Worm (Caenorhabditis elegans): ENCODE data around the gene tbx-33.
A peak's percentile ranks its signal among the peaks of the same experiment; 100 is the strongest.

The tbx-33 gene

ce11 chrIII:11641347-11641746 is 4.7 kb upstream of the tbx-33 start:
- no peak for TF ChIP-seq drap-1 (GFP tag; optimal IDR thresholded peaks at IDR 0.05)
- TF ChIP-seq ces-1 (GFP tag; optimal IDR thresholded peaks at IDR 0.05): peak; percentile 73

- TF ChIP-seq ham-2 (GFP tag; optimal IDR thresholded peaks at IDR 0.05) (no peak), elt-3 (tag; optimal IDR thresholded peaks at IDR 0.05) (no peak), lin-13 (tag; optimal IDR thresholded peaks at IDR 0.05) (no peak), nhr-28 (tag; optimal IDR thresholded peaks at IDR 0.05) (no peak), tbx-8 (GFP tag; optimal IDR thresholded peaks at IDR 0.05) (no peak), pha-4 (tag; optimal IDR thresholded peaks at IDR 0.05) (no peak), mab-5 (tag; optimal IDR thresholded peaks at IDR 0.05) (no peak), sem-2 (GFP tag; optimal IDR thresholded peaks at IDR 0.05) (no peak), mls-2 (tag; optimal IDR thresholded peaks at IDR 0.05) (no peak), unc-62 (GFP tag; optimal IDR thresholded peaks at IDR 0.05) (no peak), cnd-1 (tag; optimal IDR thresholded peaks at IDR 0.05) (no peak), lsy-2 (tag; optimal IDR thresholded peaks at IDR 0.05) (no peak), unc-39 (tag; optimal IDR thresholded peaks at IDR 0.05) (no peak), ceh-43 (GFP tag; optimal IDR thresholded peaks at IDR 0.05) (no peak), blmp-1 (tag; optimal IDR thresholded peaks at IDR 0.05) (no peak), drap-1 (GFP tag; optimal IDR thresholded peaks at IDR 0.05) (no peak), hlh-1 (tag; optimal IDR thresholded peaks at IDR 0.05) (no peak), ceh-83 (GFP tag; optimal IDR thresholded peaks at IDR 0.05) (no peak)
Observed at ce11 chrIII:11635000-11635399, 1.6 kb downstream of the tbx-33 start.

- no peak for TF ChIP-seq nhr-76 (tag; optimal IDR thresholded peaks at IDR 0.05)
- no peak for TF ChIP-seq sem-2 (GFP tag; optimal IDR thresholded peaks at IDR 0.05)
- no peak for TF ChIP-seq M03D4.4 (tag; optimal IDR thresholded peaks at IDR 0.05)
- no peak for TF ChIP-seq unc-39 (tag; optimal IDR thresholded peaks at IDR 0.05)
Observed at ce11 chrIII:11633444-11633843, 3.2 kb downstream of the tbx-33 start.

ce11 chrIII:11632376-11632775 is 4.3 kb downstream of the tbx-33 start:
- TF ChIP-seq unc-39 (tag; optimal IDR thresholded peaks at IDR 0.05) (no peak), elt-1 (tag; optimal IDR thresholded peaks at IDR 0.05; ENCODE audit: borderline replicate concordance, insufficient read depth) (no peak)

ce11 chrIII:11631111-11631510 is 5.5 kb downstream of the tbx-33 start:
- TF ChIP-seq lsy-2 (tag; optimal IDR thresholded peaks at IDR 0.05) (no peak), cnd-1 (tag; optimal IDR thresholded peaks at IDR 0.05) (no peak)

ce11 chrIII:11629354-11629753 is 7.3 kb downstream of the tbx-33 start, which contains the start of gene Y66A7A.7:
Y66A7A.7 (minus strand) TSS chrIII:11629454.
- TF ChIP-seq unc-62 (GFP tag; optimal IDR thresholded peaks at IDR 0.05) (no peak), hlh-1 (tag; optimal IDR thresholded peaks at IDR 0.05) (no peak), tbx-8 (GFP tag; optimal IDR thresholded peaks at IDR 0.05) (no peak), sem-2 (GFP tag; optimal IDR thresholded peaks at IDR 0.05) (no peak), elt-3 (tag; optimal IDR thresholded peaks at IDR 0.05) (no peak), snpc-4 (tag; optimal IDR thresholded peaks at IDR 0.05) (no peak), lsy-2 (tag; optimal IDR thresholded peaks at IDR 0.05) (no peak), bed-3 (GFP tag; optimal IDR thresholded peaks at IDR 0.05) (no peak), ztf-11 (tag; optimal IDR thresholded peaks at IDR 0.05) (no peak), ceh-39 (tag; optimal IDR thresholded peaks at IDR 0.05) (no peak), nhr-28 (tag; optimal IDR thresholded peaks at IDR 0.05) (no peak), cnd-1 (tag; optimal IDR thresholded peaks at IDR 0.05) (no peak), mab-5 (tag; optimal IDR thresholded peaks at IDR 0.05) (no peak)

- no peak for TF ChIP-seq mls-2 (tag; optimal IDR thresholded peaks at IDR 0.05)
- TF ChIP-seq tbx-8 (GFP tag; optimal IDR thresholded peaks at IDR 0.05): no peak
- no peak for TF ChIP-seq ceh-83 (GFP tag; optimal IDR thresholded peaks at IDR 0.05)
- no peak for TF ChIP-seq unc-39 (tag; optimal IDR thresholded peaks at IDR 0.05)
- no peak for TF ChIP-seq elt-1 (tag; optimal IDR thresholded peaks at IDR 0.05; ENCODE audit: borderline replicate concordance, insufficient read depth)
- no peak for TF ChIP-seq zip-8 (tag; optimal IDR thresholded peaks at IDR 0.05)
Observed at ce11 chrIII:11627631-11628030, 9.0 kb downstream of the tbx-33 start.

Measured in whole organism, mixed stage, embryonic.